Fruit fly (Drosophila melanogaster): ENCODE data around the gene csw.

DNA sequence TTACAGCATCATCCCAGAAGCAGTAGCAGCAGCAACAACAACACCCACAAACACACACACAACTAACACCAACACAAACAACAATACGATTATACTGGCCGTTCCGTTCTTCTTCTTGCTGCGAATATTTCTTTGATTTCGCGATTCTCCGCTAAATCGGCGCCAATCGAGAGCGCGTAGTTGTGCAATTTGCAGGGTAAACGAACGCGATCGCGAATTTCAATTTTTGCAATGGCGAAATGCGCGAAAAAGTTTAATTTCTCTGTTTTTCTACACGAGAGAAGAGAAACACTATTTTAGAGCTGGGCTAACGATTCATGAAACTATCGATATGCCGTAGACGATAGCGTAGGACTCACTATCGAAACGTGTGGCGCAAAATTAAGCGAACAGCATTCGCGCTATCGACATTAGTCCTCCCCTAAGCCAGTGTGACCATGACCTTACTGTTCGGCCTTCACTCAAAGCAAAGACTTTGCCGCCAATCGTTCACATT, 64.7 kb downstream of the csw start, which contains the start of gene wapl:
- no peak for TF ChIP-seq kni (GFP tag; optimal IDR thresholded peaks at IDR 0.05)
- TF ChIP-seq sens (GFP tag) = peak; percentile 81
- no peak for TF ChIP-seq slp2 (GFP tag; optimal IDR thresholded peaks at IDR 0.05)
- peak; percentile 48 for TF ChIP-seq gcm2 (GFP tag; optimal IDR thresholded peaks at IDR 0.05)
- no peak for TF ChIP-seq NK7.1 (GFP tag; optimal IDR thresholded peaks at IDR 0.05)

Data from whole organism, embryonic.